Worm (Caenorhabditis elegans): ENCODE results near the gene F20D6.6.

Gene F20D6.6

DNA sequence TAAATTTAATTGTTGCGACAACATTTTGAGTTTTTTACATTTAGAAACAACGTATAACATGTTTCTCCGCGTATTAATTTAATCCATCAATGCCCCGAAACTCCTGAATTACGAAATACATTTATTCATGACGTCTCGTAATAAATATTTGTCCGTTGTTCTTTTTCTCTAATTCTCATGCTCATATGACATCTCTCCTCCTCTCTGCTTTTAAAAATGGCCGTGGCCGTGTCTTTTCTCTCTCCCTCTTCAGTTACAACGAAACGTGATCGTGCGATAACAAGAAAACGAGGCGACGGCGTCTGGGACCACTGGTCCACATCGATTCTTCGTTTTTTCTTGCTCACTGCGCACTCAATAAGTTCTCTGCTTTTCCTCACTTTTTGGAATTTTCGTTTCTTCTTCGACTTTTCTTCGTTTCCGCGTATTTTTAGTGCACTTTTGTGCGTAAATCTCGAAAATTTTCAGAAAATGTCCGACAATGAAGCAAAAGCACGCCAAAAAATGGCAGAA, 29.5 kb upstream of the F20D6.6 start, which contains the start of gene snap-1 (continued):
- TF ChIP-seq sup-37 (GFP tag; optimal IDR thresholded peaks at IDR 0.05) (no peak), zag-1 (tag; optimal IDR thresholded peaks at IDR 0.05) (no peak), unc-30 (tag; optimal IDR thresholded peaks at IDR 0.05) (no peak), ztf-11 (tag; optimal IDR thresholded peaks at IDR 0.05) (no peak), C34B4.2 (tag; optimal IDR thresholded peaks at IDR 0.05) (no peak), ama-1 (optimal IDR thresholded peaks at IDR 0.05) (no peak), vab-15 (tag; optimal IDR thresholded peaks at IDR 0.05) (no peak), lin-13 (GFP tag; optimal IDR thresholded peaks at IDR 0.05) (peak; percentile 48), sptf-1 (tag; optimal IDR thresholded peaks at IDR 0.05) (no peak), hlh-17 (GFP tag; optimal IDR thresholded peaks at IDR 0.05; ENCODE audit: borderline replicate concordance) (no peak), swsn-7 (tag; optimal IDR thresholded peaks at IDR 0.05) (peak; percentile 5), unc-86 (tag; optimal IDR thresholded peaks at IDR 0.05) (peak; percentile 46), snpc-4 (tag; optimal IDR thresholded peaks at IDR 0.05) (peak; percentile 27), nhr-84 (tag; optimal IDR thresholded peaks at IDR 0.05) (no peak), zip-4 (GFP tag; optimal IDR thresholded peaks at IDR 0.05) (peak; percentile 75), ceh-8 (GFP tag; optimal IDR thresholded peaks at IDR 0.05) (no peak), nhr-28 (tag; optimal IDR thresholded peaks at IDR 0.05) (no peak), lsy-2 (tag; optimal IDR thresholded peaks at IDR 0.05) (peak; percentile 45 to 49), xbp-1 (tag; optimal IDR thresholded peaks at IDR 0.05) (peak; percentile 74), aha-1 (tag; optimal IDR thresholded peaks at IDR 0.05) (no peak), nhr-76 (tag; optimal IDR thresholded peaks at IDR 0.05) (no peak), tlp-1 (tag; optimal IDR thresholded peaks at IDR 0.05) (no peak), elt-3 (tag; optimal IDR thresholded peaks at IDR 0.05) (no peak), jun-1 (tag; optimal IDR thresholded peaks at IDR 0.05) (peak; percentile 28), rnt-1 (tag; optimal IDR thresholded peaks at IDR 0.05) (peak; percentile 34), nhr-71 (tag; optimal IDR thresholded peaks at IDR 0.05) (peak; percentile 70), sox-4 (tag; optimal IDR thresholded peaks at IDR 0.05) (no peak), nhr-20 (tag; optimal IDR thresholded peaks at IDR 0.05) (peak; percentile 14), snu-23 (GFP tag; optimal IDR thresholded peaks at IDR 0.05) (peak; percentile 56), Y116A8C.19 (tag; optimal IDR thresholded peaks at IDR 0.05; ENCODE audit: borderline replicate concordance) (no peak), C16A3.4 (tag; optimal IDR thresholded peaks at IDR 0.05) (no peak), pag-3 (tag; optimal IDR thresholded peaks at IDR 0.05; ENCODE audit: borderline replicate concordance, insufficient read depth) (no peak), unc-62 (GFP tag; optimal IDR thresholded peaks at IDR 0.05) (no peak), nhr-11 (tag; optimal IDR thresholded peaks at IDR 0.05) (no peak), ceh-88 (GFP tag; IDR thresholded peaks at IDR 0.05) (no peak), nhr-237 (tag; optimal IDR thresholded peaks at IDR 0.05) (no peak), nhr-47 (tag; optimal IDR thresholded peaks at IDR 0.05) (peak; percentile 51), fos-1 (tag; optimal IDR thresholded peaks at IDR 0.05) (no peak), nhr-19 (GFP tag; conservative IDR thresholded peaks at IDR 0.05) (no peak), fkh-4 (tag; optimal IDR thresholded peaks at IDR 0.05; ENCODE audit: borderline replicate concordance) (no peak), ceh-63 (GFP tag; optimal IDR thresholded peaks at IDR 0.05) (no peak), isw-1 (GFP tag; IDR thresholded peaks at IDR 0.05) (peak; percentile 58), nhr-77 (tag; optimal IDR thresholded peaks at IDR 0.05) (no peak), aly-2 (tag; optimal IDR thresholded peaks at IDR 0.05) (no peak), nhr-90 (tag; optimal IDR thresholded peaks at IDR 0.05; ENCODE audit: poor library complexity) (no peak), mdl-1 (tag; optimal IDR thresholded peaks at IDR 0.05) (peak in 1 of 2 experiments; percentile 17), blmp-1 (tag; optimal IDR thresholded peaks at IDR 0.05) (no peak), dsc-1 (tag; optimal IDR thresholded peaks at IDR 0.05) (no peak), unc-98 (GFP tag; IDR thresholded peaks at IDR 0.05) (no peak), hlh-4 (tag; optimal IDR thresholded peaks at IDR 0.05) (no peak), nhr-12 (tag; optimal IDR thresholded peaks at IDR 0.05) (no peak), ceh-90 (tag; optimal IDR thresholded peaks at IDR 0.05) (no peak), ztf-4 (tag; optimal IDR thresholded peaks at IDR 0.05) (no peak), elt-2 (tag; optimal IDR thresholded peaks at IDR 0.05) (no peak)

All from whole organism, L1 larva.